Worm (Caenorhabditis elegans) whole organism, late embryonic: Measurements from ENCODE around the gene ZC8.6.

Source experiments
- C38D4.7 ChIP-seq: fragments of 200-800 bp; sonication (Bioruptor generic); optimal IDR thresholded peaks from 2 replicates; lab custom pipeline; 2018; ENCODE audit warnings: mild to moderate bottlenecking, missing genetic modification characterization, moderate library complexity, missing compliant biosample characterization
- F13H6.1 ChIP-seq: sonication (generic microtip); optimal IDR thresholded peaks from 2 replicates; lab custom pipeline; 2016; ENCODE audit warnings: missing genetic modification characterization, missing compliant biosample characterization
- K02D7.2 ChIP-seq: sonication (generic microtip); optimal IDR thresholded peaks from 2 replicates; lab custom pipeline; 2017; ENCODE audit warnings: mild to moderate bottlenecking, missing genetic modification characterization, missing compliant biosample characterization
- ahr-1 ChIP-seq: sonication (generic microtip); optimal IDR thresholded peaks from 2 replicates; lab custom pipeline; 2016; ENCODE audit warnings: missing genetic modification characterization, missing compliant biosample characterization
- ama-1 ChIP-seq: fragments of 150-350 bp; optimal IDR thresholded peaks from 2 replicates; lab custom pipeline; 2014
- ceh-18 ChIP-seq: sonication (generic microtip); optimal IDR thresholded peaks from 2 replicates; lab custom pipeline; 2016; ENCODE audit warnings: missing genetic modification characterization, missing compliant biosample characterization
- ceh-19 ChIP-seq: fragments of 200-800 bp; sonication (Bioruptor generic); optimal IDR thresholded peaks from 2 replicates; lab custom pipeline; 2018; ENCODE audit warnings: mild to moderate bottlenecking, missing genetic modification characterization, missing compliant biosample characterization
- ceh-2 ChIP-seq: sonication (generic microtip); optimal IDR thresholded peaks from 2 replicates; lab custom pipeline; 2016; ENCODE audit warnings: missing genotype, missing genetic modification characterization, missing compliant biosample characterization
- ceh-24 ChIP-seq: sonication (generic microtip); optimal IDR thresholded peaks from 2 replicates; lab custom pipeline; 2016; ENCODE audit warnings: mild to moderate bottlenecking, missing genetic modification characterization, missing compliant biosample characterization
- ceh-30 ChIP-seq: fragments of 150-350 bp; optimal IDR thresholded peaks from 2 replicates; lab custom pipeline; 2014; ENCODE audit warnings: missing biosample characterization, missing genetic modification characterization
- ceh-31 ChIP-seq: sonication (generic microtip); optimal IDR thresholded peaks from 2 replicates; lab custom pipeline; 2016; ENCODE audit warnings: missing genetic modification characterization, missing compliant biosample characterization
- ceh-48 ChIP-seq: sonication (generic microtip); optimal IDR thresholded peaks from 2 replicates; lab custom pipeline; 2016; ENCODE audit warnings: missing genetic modification characterization, inconsistent platforms, missing compliant biosample characterization
- ceh-6 ChIP-seq: fragments of 200-800 bp; sonication (Bioruptor generic); optimal IDR thresholded peaks from 2 replicates; lab custom pipeline; 2018; ENCODE audit warnings: mild to moderate bottlenecking, missing genetic modification characterization, missing compliant biosample characterization
- ceh-9 ChIP-seq: sonication (generic microtip); optimal IDR thresholded peaks from 2 replicates; lab custom pipeline; 2016; ENCODE audit warnings: mild to moderate bottlenecking, missing genetic modification characterization, inconsistent platforms, missing compliant biosample characterization
- che-1 ChIP-seq: sonication (generic microtip); optimal IDR thresholded peaks from 2 replicates; lab custom pipeline; 2016; ENCODE audit warnings: mild to moderate bottlenecking, missing genetic modification characterization, missing compliant biosample characterization
- dve-1 ChIP-seq: sonication (generic microtip); optimal IDR thresholded peaks from 2 replicates; lab custom pipeline; 2017; ENCODE audit warnings: antibody characterized with exemption, mild to moderate bottlenecking, missing genetic modification characterization, missing compliant biosample characterization
- ets-4 ChIP-seq: sonication (generic microtip); optimal IDR thresholded peaks from 2 replicates; lab custom pipeline; 2016; ENCODE audit warnings: missing genetic modification characterization, missing compliant biosample characterization
- eyg-1 ChIP-seq: sonication (generic microtip); optimal IDR thresholded peaks from 2 replicates; lab custom pipeline; 2016; ENCODE audit warnings: missing genotype, missing genetic modification characterization, missing compliant biosample characterization
- gmeb-2 ChIP-seq: sonication (generic microtip); optimal IDR thresholded peaks from 2 replicates; lab custom pipeline; 2016; ENCODE audit warnings: missing genetic modification characterization, inconsistent platforms, missing compliant biosample characterization
- hlh-13 ChIP-seq: fragments of 200-800 bp; sonication (Bioruptor generic); optimal IDR thresholded peaks from 2 replicates; lab custom pipeline; 2018; ENCODE audit warnings: mild to moderate bottlenecking, missing genetic modification characterization, missing compliant biosample characterization
- hlh-15 ChIP-seq: sonication (generic microtip); optimal IDR thresholded peaks from 2 replicates; lab custom pipeline; 2016; ENCODE audit warnings: missing genetic modification characterization, missing compliant biosample characterization
- lin-11 ChIP-seq: fragments of 200-800 bp; sonication (Bioruptor generic); optimal IDR thresholded peaks from 2 replicates; lab custom pipeline; 2018; ENCODE audit warnings: mild to moderate bottlenecking, missing genetic modification characterization, missing compliant biosample characterization
- madf-2 ChIP-seq: sonication (generic microtip); optimal IDR thresholded peaks from 2 replicates; lab custom pipeline; 2017; ENCODE audit warnings: missing genetic modification characterization, missing compliant biosample characterization
- mec-3 ChIP-seq: sonication (generic microtip); optimal IDR thresholded peaks from 2 replicates; lab custom pipeline; 2016; ENCODE audit warnings: borderline replicate concordance, missing genetic modification characterization, missing compliant biosample characterization
- nhr-11 ChIP-seq: fragments of 150-350 bp; optimal IDR thresholded peaks from 2 replicates; lab custom pipeline; 2014; ENCODE audit warnings: missing biosample characterization, missing genetic modification characterization
- odd-2 ChIP-seq: sonication (generic microtip); optimal IDR thresholded peaks from 2 replicates; lab custom pipeline; 2017; ENCODE audit warnings: antibody characterized with exemption, mild to moderate bottlenecking, missing genetic modification characterization, missing compliant biosample characterization
- pat-9 ChIP-seq: fragments of 200-800 bp; sonication (Bioruptor generic); optimal IDR thresholded peaks from 2 replicates; lab custom pipeline; 2018; ENCODE audit warnings: mild to moderate bottlenecking, missing genetic modification characterization, moderate library complexity, missing compliant biosample characterization
- pax-1 ChIP-seq: fragments of 150-350 bp; optimal IDR thresholded peaks from 2 replicates; lab custom pipeline; 2014; ENCODE audit warnings: missing biosample characterization, missing genetic modification characterization
- pha-2 ChIP-seq: sonication (generic microtip); optimal IDR thresholded peaks from 2 replicates; lab custom pipeline; 2017; ENCODE audit warnings: mild to moderate bottlenecking, missing genetic modification characterization, missing compliant biosample characterization
- pqm-1 ChIP-seq: sonication (generic microtip); optimal IDR thresholded peaks from 2 replicates; lab custom pipeline; 2016; ENCODE audit warnings: missing genetic modification characterization, missing compliant biosample characterization
- ref-2 ChIP-seq: sonication (generic microtip); optimal IDR thresholded peaks from 2 replicates; lab custom pipeline; 2016; ENCODE audit warnings: missing genetic modification characterization, missing compliant biosample characterization
- rnt-1 ChIP-seq: sonication (generic microtip); optimal IDR thresholded peaks from 2 replicates; lab custom pipeline; 2016; ENCODE audit warnings: missing genetic modification characterization, missing compliant biosample characterization
- sox-2 ChIP-seq: fragments of 200-800 bp; sonication (Bioruptor generic); IDR thresholded peaks from 2 replicates; pipeline ENCODE4 v1.3.6; 2022; ENCODE audit warnings: missing genetic modification reagents, missing genetic modification characterization, missing compliant biosample characterization
- sox-4 ChIP-seq: sonication (generic microtip); optimal IDR thresholded peaks from 2 replicates; lab custom pipeline; 2017; ENCODE audit warnings: mild to moderate bottlenecking, missing genetic modification characterization, inconsistent platforms, missing compliant biosample characterization
- syd-9 ChIP-seq: sonication (generic microtip); optimal IDR thresholded peaks from 2 replicates; lab custom pipeline; 2016; ENCODE audit warnings: mild to moderate bottlenecking, missing genetic modification characterization, moderate library complexity, missing compliant biosample characterization
- tbx-2 ChIP-seq: sonication (generic microtip); optimal IDR thresholded peaks from 2 replicates; lab custom pipeline; 2016; ENCODE audit warnings: missing genetic modification characterization, missing compliant biosample characterization
- tbx-7 ChIP-seq: sonication (generic microtip); optimal IDR thresholded peaks from 2 replicates; lab custom pipeline; 2016; ENCODE audit warnings: missing genotype, missing genetic modification characterization, missing compliant biosample characterization
- ttx-3 ChIP-seq: sonication (generic microtip); optimal IDR thresholded peaks from 2 replicates; lab custom pipeline; 2016; ENCODE audit warnings: missing genetic modification reagents, missing genetic modification characterization, missing compliant biosample characterization
- unc-3 ChIP-seq, 2 experiments: fragments of 200-800 bp in 1 of 2; sonication (Bioruptor generic) in 1 of 2; sonication (generic microtip) in 1 of 2; conservative IDR thresholded peaks in 1 of 2; optimal IDR thresholded peaks in 1 of 2; 2 replicates each; pipeline versions ENCODE4 v1.3.6 to Lab custom; 2016 to 2022; ENCODE audit warnings: missing compliant biosample characterization in 2 of 2, missing genetic modification characterization in 2 of 2, missing genetic modification reagents in 1 of 2
- unc-55 ChIP-seq: sonication (generic microtip); optimal IDR thresholded peaks from 2 replicates; lab custom pipeline; 2017; ENCODE audit warnings: missing biosample characterization, missing genetic modification reagents, missing genetic modification characterization
- unc-86 ChIP-seq: sonication (generic microtip); optimal IDR thresholded peaks from 2 replicates; lab custom pipeline; 2016; ENCODE audit warnings: missing genetic modification characterization, missing compliant biosample characterization
- zip-5 ChIP-seq: sonication (generic microtip); optimal IDR thresholded peaks from 2 replicates; lab custom pipeline; 2016; ENCODE audit warnings: missing genetic modification characterization, missing compliant biosample characterization
- ztf-16 ChIP-seq: sonication (generic microtip); optimal IDR thresholded peaks from 2 replicates; lab custom pipeline; 2017; ENCODE audit warnings: missing genetic modification characterization, missing compliant biosample characterization

Gene ZC8.6

DNA sequence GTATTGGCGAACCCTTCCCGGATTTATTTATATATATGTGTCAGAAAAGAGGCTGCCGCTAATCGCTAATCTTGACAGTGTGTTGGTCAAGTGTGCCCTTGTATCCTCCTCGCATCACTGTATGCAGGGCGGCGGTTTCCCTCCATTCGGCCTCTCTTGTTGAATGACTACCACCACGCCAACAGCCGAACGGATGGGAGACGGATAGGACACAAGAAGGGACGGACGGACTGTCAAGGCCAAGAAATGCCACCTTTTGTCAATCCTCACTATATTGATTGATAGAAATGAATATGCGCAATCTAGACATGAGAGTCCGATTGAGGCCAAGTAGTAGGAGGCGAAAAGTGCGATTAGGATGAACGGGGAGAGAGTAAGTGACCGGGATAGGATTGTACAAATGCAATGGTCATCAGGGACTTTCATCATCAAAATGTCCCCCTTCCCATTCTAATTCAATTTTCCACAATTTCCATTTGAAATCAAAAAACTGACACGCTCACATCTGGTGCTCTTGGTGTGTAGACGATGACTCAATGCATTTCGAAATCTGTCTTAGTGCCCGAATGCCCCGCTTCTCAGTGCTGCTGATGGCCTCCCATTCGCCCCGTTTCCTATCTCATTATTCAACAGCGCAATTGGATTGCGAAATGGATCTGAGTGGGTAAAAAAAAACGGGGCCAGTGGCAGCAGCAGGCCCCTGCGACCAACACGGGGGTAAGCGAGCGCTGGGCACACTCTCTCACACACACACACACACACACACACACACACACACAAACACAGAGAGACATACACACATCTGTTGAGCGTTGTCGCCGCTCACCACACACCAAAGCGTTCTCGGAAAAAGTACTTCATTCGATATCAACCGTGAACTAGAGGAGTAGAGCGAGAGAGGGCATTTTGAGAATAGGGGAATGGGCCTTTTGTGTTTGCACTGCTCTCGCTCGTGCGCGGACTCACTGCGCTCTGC is 35.4 kb downstream of the ZC8.6 start (continued):
- TF ChIP-seq pax-1, result peak; percentile 65
- TF ChIP-seq tbx-2 (tag; lab: Kevin White, UChicago), result peak; percentile 59
- TF ChIP-seq zip-5 (tag; lab: Kevin White, UChicago), result peak; percentile 8
- peak; percentile 37 for TF ChIP-seq ztf-16 (tag; lab: Kevin White, UChicago)
- peak; percentile 62 for TF ChIP-seq ceh-18 (tag; lab: Kevin White, UChicago)
- TF ChIP-seq sox-2 (GFP tag; lab: Robert Waterston, UW), result no peak
- TF ChIP-seq, all 69 proteins: peak for 17

ce11 chrX:4960910-4961680 is 36.3 kb downstream of the ZC8.6 start:
- TF ChIP-seq ceh-19 (GFP tag; lab: Kevin White, UChicago) (peak; percentile 47), madf-2 (tag; lab: Kevin White, UChicago) (no peak), tbx-2 (tag; lab: Kevin White, UChicago) (peak; percentile 27), K02D7.2 (tag; lab: Kevin White, UChicago) (peak; percentile 47), hlh-13 (GFP tag; lab: Kevin White, UChicago) (peak; percentile 28), sox-2 (GFP tag; lab: Robert Waterston, UW) (peak; percentile 11; the same call in 1 of the 2 replicates), sox-4 (tag; lab: Kevin White, UChicago) (peak; percentile 22), ama-1 (lab: Kevin White, UChicago) (peak; percentile 3), che-1 (tag; lab: Kevin White, UChicago) (no peak), C38D4.7 (GFP tag; lab: Kevin White, UChicago) (no peak), hlh-15 (no peak), syd-9 (tag; lab: Kevin White, UChicago) (no peak), unc-55 (GFP tag; lab: Kevin White, UChicago) (no peak), ceh-9 (peak; percentile 9), ref-2 (tag; lab: Kevin White, UChicago) (no peak), pha-2 (tag; lab: Kevin White, UChicago) (no peak), ceh-31 (tag; lab: Kevin White, UChicago) (peak; percentile 15), ttx-3 (tag; lab: Kevin White, UChicago) (no peak), dve-1 (tag; lab: Kevin White, UChicago) (no peak)

ce11 chrX:4960422-4960821 is 37.0 kb downstream of the ZC8.6 start, which contains the start of gene act-4:
TSS of gene act-4 (plus strand) at chrX:4960621.
- no peak for TF ChIP-seq mec-3 (tag; lab: Kevin White, UChicago)
- TF ChIP-seq pat-9 (tag; lab: Kevin White, UChicago), result no peak
- no peak for TF ChIP-seq gmeb-2 (tag; lab: Kevin White, UChicago)
- no peak for TF ChIP-seq zip-5 (tag; lab: Kevin White, UChicago)
- TF ChIP-seq eyg-1 (tag; lab: Kevin White, UChicago), result no peak
- TF ChIP-seq nhr-11 (tag; lab: Kevin White, UChicago), result no peak
- TF ChIP-seq ets-4 (tag; lab: Kevin White, UChicago), result no peak
- no peak for TF ChIP-seq odd-2 (tag; lab: Kevin White, UChicago)
- TF ChIP-seq ceh-30 (tag; lab: Kevin White, UChicago), result no peak
- TF ChIP-seq ceh-18 (tag; lab: Kevin White, UChicago), result peak; percentile 49
- no peak for TF ChIP-seq ahr-1 (tag; lab: Kevin White, UChicago)
- TF ChIP-seq ttx-3 (tag; lab: Kevin White, UChicago), result no peak
- TF ChIP-seq ztf-16 (tag; lab: Kevin White, UChicago), result no peak
- no peak for TF ChIP-seq ceh-24 (tag; lab: Kevin White, UChicago)
- no peak for TF ChIP-seq ceh-6 (GFP tag; lab: Kevin White, UChicago)
- peak; percentile 39 for TF ChIP-seq ref-2 (tag; lab: Kevin White, UChicago)
- TF ChIP-seq pax-1, result no peak
- TF ChIP-seq lin-11 (tag; lab: Kevin White, UChicago), result no peak
- no peak for TF ChIP-seq sox-2 (GFP tag; lab: Robert Waterston, UW)
- no peak for TF ChIP-seq unc-86 (tag; lab: Kevin White, UChicago)
- TF ChIP-seq madf-2 (tag; lab: Kevin White, UChicago), result no peak
- no peak for TF ChIP-seq tbx-7
- TF ChIP-seq ceh-48 (tag; lab: Kevin White, UChicago), result peak; percentile 9
- TF ChIP-seq pqm-1 (tag; lab: Kevin White, UChicago), result no peak
- TF ChIP-seq rnt-1 (tag; lab: Kevin White, UChicago), result peak; percentile 29
- no peak for TF ChIP-seq ceh-19 (GFP tag; lab: Kevin White, UChicago)
- no peak for TF ChIP-seq sox-4 (tag; lab: Kevin White, UChicago)
- TF ChIP-seq K02D7.2 (tag; lab: Kevin White, UChicago), result no peak
- no peak for TF ChIP-seq unc-3 (GFP tag; conservative IDR thresholded peaks at IDR 0.05; lab: Robert Waterston, UW)
- no peak for TF ChIP-seq unc-3 (tag; optimal IDR thresholded peaks at IDR 0.05; lab: Kevin White, UChicago)
- TF ChIP-seq ceh-2 (tag; lab: Kevin White, UChicago), result peak; percentile 2
- peak; percentile 15 for TF ChIP-seq F13H6.1 (tag; lab: Kevin White, UChicago)
